Fruit fly (Drosophila melanogaster): ENCODE data around the gene CG4572.

CG4572 gene

DNA sequence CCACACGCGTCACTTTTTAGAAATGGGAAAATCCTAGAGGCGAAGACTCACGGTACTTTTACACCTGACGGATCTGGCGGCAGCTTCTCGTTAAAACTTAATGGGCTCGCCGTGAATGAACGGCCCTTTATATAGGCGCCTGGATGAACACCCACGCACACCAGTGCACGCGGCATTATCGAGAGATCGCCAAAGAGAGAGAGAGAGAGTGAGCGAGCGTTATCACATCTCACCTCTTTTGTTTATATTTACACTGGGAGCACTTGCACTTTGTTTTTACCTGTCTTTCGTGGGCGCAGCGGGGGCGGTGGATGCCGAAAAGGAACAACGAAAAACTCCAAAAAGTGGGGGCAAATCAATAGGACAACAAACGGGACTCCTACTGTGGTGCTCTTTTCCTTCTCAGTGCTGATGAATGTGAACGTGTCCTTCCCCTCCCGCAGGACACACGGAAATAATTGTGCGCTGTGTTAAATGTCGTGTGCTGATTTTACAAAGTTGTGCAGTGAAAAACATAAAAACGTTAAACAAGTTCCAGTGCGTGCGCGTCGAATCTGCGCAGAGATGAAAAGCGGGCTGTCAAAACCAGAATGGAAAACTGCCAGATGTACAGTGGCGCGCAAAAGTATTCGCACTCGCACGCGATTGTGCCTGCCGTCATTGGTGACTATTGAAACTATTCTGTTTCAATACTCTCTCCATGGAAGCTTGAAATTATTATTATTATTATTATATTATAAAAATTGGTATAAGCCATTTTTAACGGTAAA, 11.1 kb upstream of the CG4572 start, which contains the start of gene Mrp5 (continued):
- TF ChIP-seq kni (GFP tag; optimal IDR thresholded peaks at IDR 0.05) (peak; percentile 63), row (GFP tag; IDR thresholded peaks at IDR 0.05) (peak; percentile 89), CG1792 (GFP tag; optimal IDR thresholded peaks at IDR 0.05) (no peak), chif (GFP tag; optimal IDR thresholded peaks at IDR 0.05) (no peak), Rx (GFP tag; IDR thresholded peaks at IDR 0.05) (peak; percentile 53), Sox102F (GFP tag; optimal IDR thresholded peaks at IDR 0.05) (peak; percentile 36), E2f1 (GFP tag; IDR thresholded peaks at IDR 0.05) (peak; percentile 62), zfh1 (GFP tag; IDR thresholded peaks at IDR 0.05) (peak; percentile 70), p53 (GFP tag; optimal IDR thresholded peaks at IDR 0.05) (no peak), fd64A (GFP tag; optimal IDR thresholded peaks at IDR 0.05) (peak; percentile 29), tio (GFP tag; optimal IDR thresholded peaks at IDR 0.05) (peak; percentile 20), lmd (GFP tag; IDR thresholded peaks at IDR 0.05) (peak; percentile 65), zen (tag; optimal IDR thresholded peaks at IDR 0.05) (no peak), Jarid2 (GFP tag; optimal IDR thresholded peaks at IDR 0.05) (peak; percentile 52), trem (tag; optimal IDR thresholded peaks at IDR 0.05) (no peak), B-H2 (GFP tag; optimal IDR thresholded peaks at IDR 0.05) (no peak), stc (GFP tag; IDR thresholded peaks at IDR 0.05) (peak; percentile 30; the same call in 1 of the 2 replicates), Oli (tag; optimal IDR thresholded peaks at IDR 0.05) (peak; percentile 11), so (GFP tag; IDR thresholded peaks at IDR 0.05) (no peak), wek (GFP tag; optimal IDR thresholded peaks at IDR 0.05) (peak; percentile 64), CG12391 (tag; optimal IDR thresholded peaks at IDR 0.05) (peak; percentile 39), CG18262 (tag; optimal IDR thresholded peaks at IDR 0.05) (peak; percentile 31), hbn (GFP tag; IDR thresholded peaks at IDR 0.05; ENCODE audit: partially characterized antibody) (no peak), CG7556 (GFP tag; optimal IDR thresholded peaks at IDR 0.05) (peak; percentile 42), pan (optimal IDR thresholded peaks at IDR 0.05) (no peak), pan (GFP tag; optimal IDR thresholded peaks at IDR 0.05 in 1 of 2, IDR thresholded peaks at IDR 0.05 in 1 of 2) (peak in 1 of 2 experiments; percentile 62), dati (GFP tag; IDR thresholded peaks at IDR 0.05) (no peak), CG4404 (GFP tag; IDR thresholded peaks at IDR 0.05) (no peak), stwl (tag; optimal IDR thresholded peaks at IDR 0.05) (no peak), MESR4 (GFP tag; optimal IDR thresholded peaks at IDR 0.05) (peak; percentile 39), al (GFP tag; IDR thresholded peaks at IDR 0.05) (peak; percentile 32; the same call in 1 of the 2 replicates), nmo (GFP tag; optimal IDR thresholded peaks at IDR 0.05) (peak; percentile 41), CG11247 (GFP tag; IDR thresholded peaks at IDR 0.05) (peak; percentile 59; the same call in 1 of the 2 replicates), CG14050 (GFP tag; IDR thresholded peaks at IDR 0.05) (peak; percentile 18; the same call in 1 of the 3 replicates), CG10431 (GFP tag; optimal IDR thresholded peaks at IDR 0.05) (no peak), Fer2 (tag; optimal IDR thresholded peaks at IDR 0.05) (peak; percentile 10), ci (GFP tag; IDR thresholded peaks at IDR 0.05) (peak; percentile 76), CG42726 (GFP tag; IDR thresholded peaks at IDR 0.05; ENCODE audit: partially characterized antibody) (0 out of 2 replicates have a peak, but pooled peaks have one; percentile 7), her (GFP tag; optimal IDR thresholded peaks at IDR 0.05) (no peak), CG17328 (GFP tag; IDR thresholded peaks at IDR 0.05) (peak; percentile 64), Usf (GFP tag; optimal IDR thresholded peaks at IDR 0.05) (no peak), ewg (GFP tag; optimal IDR thresholded peaks at IDR 0.05) (peak; percentile 95), lov (optimal IDR thresholded peaks at IDR 0.05) (no peak), lov (GFP tag; IDR thresholded peaks at IDR 0.05) (peak; percentile 22; the same call in 1 of the 3 replicates), bab2 (GFP tag; optimal IDR thresholded peaks at IDR 0.05) (no peak), tgo (GFP tag; IDR thresholded peaks at IDR 0.05) (peak; percentile 63), CG9876 (GFP tag; optimal IDR thresholded peaks at IDR 0.05) (no peak), jigr1 (GFP tag; IDR thresholded peaks at IDR 0.05) (no peak), HLH4C (GFP tag; IDR thresholded peaks at IDR 0.05; ENCODE audit: partially characterized antibody) (0 out of 3 replicates have a peak, but pooled peaks have one; percentile 46), Ravus (GFP tag; IDR thresholded peaks at IDR 0.05) (no peak)
